Worm (Caenorhabditis elegans): ENCODE measurements around the gene puf-8.

DNA sequence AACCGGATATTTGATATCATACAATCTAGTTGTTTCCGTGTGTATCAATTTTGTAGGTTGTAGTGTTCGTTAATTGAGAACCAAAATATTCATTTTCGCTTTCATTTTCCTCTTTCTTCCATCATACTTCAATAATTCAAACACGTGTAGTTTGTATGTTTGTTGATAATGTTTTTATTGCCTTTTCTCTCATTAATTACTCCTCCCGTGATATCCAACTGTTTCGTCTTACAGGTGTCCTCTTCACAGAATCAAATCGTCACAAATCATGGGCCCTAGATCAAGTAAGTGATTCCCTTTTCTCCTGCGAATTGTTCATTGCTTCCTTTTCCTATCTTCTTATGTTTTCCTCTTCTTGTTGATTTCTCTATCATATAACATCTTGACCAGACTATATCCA lies 40.9 kb upstream of the puf-8 start, which contains the start of gene nhr-21:
- TF ChIP-seq pha-4 (tag; optimal IDR thresholded peaks at IDR 0.05) (no peak), unc-62 (GFP tag; optimal IDR thresholded peaks at IDR 0.05) (no peak), zim-3 (tag; optimal IDR thresholded peaks at IDR 0.05) (no peak), ceh-40 (GFP tag; IDR thresholded peaks at IDR 0.05) (no peak)

All from whole organism, young adult.